Worm (Caenorhabditis elegans): Measurements from ENCODE around the gene D1025.1.
A peak's percentile ranks its signal among the peaks of the same experiment; 100 is the strongest.

ce11 chrX:14487333-14487732 lies 33.2 kb upstream of the D1025.1 start:
- TF ChIP-seq hif-1 (tag; optimal IDR thresholded peaks at IDR 0.05) (no peak), ZK546.5 (tag; optimal IDR thresholded peaks at IDR 0.05) (no peak), ceh-44 (GFP tag; IDR thresholded peaks at IDR 0.05) (no peak), aly-2 (tag; optimal IDR thresholded peaks at IDR 0.05) (no peak), nhr-76 (tag; optimal IDR thresholded peaks at IDR 0.05) (no peak), daf-12 (tag; optimal IDR thresholded peaks at IDR 0.05) (no peak), zip-2 (tag; optimal IDR thresholded peaks at IDR 0.05) (no peak), lim-7 (GFP tag; IDR thresholded peaks at IDR 0.05) (no peak), unc-62 (GFP tag; optimal IDR thresholded peaks at IDR 0.05 in 1 of 2) (no peak), unc-62 (tag; optimal IDR thresholded peaks at IDR 0.05) (no peak), ztf-11 (tag; optimal IDR thresholded peaks at IDR 0.05) (no peak), lin-15B (tag; optimal IDR thresholded peaks at IDR 0.05) (no peak), unc-39 (tag; optimal IDR thresholded peaks at IDR 0.05) (no peak), aha-1 (tag) (peak; percentile 7), lin-38 (GFP tag; IDR thresholded peaks at IDR 0.05) (no peak)

Data from whole organism, L4 larva.